Worm (Caenorhabditis elegans) whole organism, L1 larva: ENCODE data around the gene Y113G7A.13.

Source experiments
- C04F5.9 ChIP-seq: sonication (generic microtip); optimal IDR thresholded peaks from 2 replicates; lab custom pipeline; 2016; ENCODE audit warnings: missing genetic modification characterization, missing compliant biosample characterization
- C16A3.4 ChIP-seq: fragments of 150-350 bp; optimal IDR thresholded peaks from 2 replicates; lab custom pipeline; 2014; ENCODE audit warnings: missing biosample characterization, missing genetic modification characterization
- F16B12.6 ChIP-seq: fragments of 150-350 bp; optimal IDR thresholded peaks from 2 replicates; lab custom pipeline; 2014; ENCODE audit warnings: missing biosample characterization, missing genetic modification characterization
- aha-1 ChIP-seq: fragments of 150-350 bp; optimal IDR thresholded peaks from 2 replicates; lab custom pipeline; 2014; ENCODE audit warnings: missing biosample characterization, missing genetic modification characterization
- alr-1 ChIP-seq: fragments of 200-800 bp; sonication (Bioruptor generic); optimal IDR thresholded peaks from 2 replicates; lab custom pipeline; 2018; ENCODE audit warnings: borderline replicate concordance, mild to moderate bottlenecking, missing genetic modification characterization, missing compliant biosample characterization
- ceh-88 ChIP-seq: fragments of 200-800 bp; sonication (Bioruptor generic); IDR thresholded peaks from 2 replicates; pipeline ENCODE4 v1.3.6; 2022; ENCODE audit warnings: missing genetic modification characterization, missing compliant biosample characterization
- ces-1 ChIP-seq: fragments of 150-350 bp; optimal IDR thresholded peaks from 2 replicates; lab custom pipeline; 2014; ENCODE audit warnings: missing biosample characterization, missing genetic modification reagents, missing genetic modification characterization
- efl-1 ChIP-seq, 4 experiments: fragments of 150-350 bp; optimal IDR thresholded peaks in 3 of 4; peaks in 1 of 4; 1 replicate in 1 of 4; 2 replicates in 3 of 4; lab custom pipeline; 2014; ENCODE audit warnings: missing biosample characterization in 2 of 4, missing genetic modification characterization in 2 of 4, missing genetic modification reagents in 2 of 4
- elt-2 ChIP-seq: sonication (generic microtip); optimal IDR thresholded peaks from 2 replicates; lab custom pipeline; 2016; ENCODE audit warnings: missing genetic modification characterization, mild to moderate bottlenecking, inconsistent platforms, missing compliant biosample characterization, missing genetic modification reagents
- elt-3 ChIP-seq, 6 experiments: fragments of 150-350 bp in 1 of 6; sonication (generic microtip); optimal IDR thresholded peaks; 2 replicates each; lab custom pipeline; 2017 to 2018; ENCODE audit warnings: missing biosample characterization in 6 of 6, missing genetic modification characterization in 6 of 6, inconsistent platforms in 1 of 6
- fkh-10 ChIP-seq: sonication (generic microtip); optimal IDR thresholded peaks from 2 replicates; lab custom pipeline; 2017; ENCODE audit warnings: missing biosample characterization, missing genetic modification reagents, missing genetic modification characterization
- fkh-4 ChIP-seq: sonication (generic microtip); optimal IDR thresholded peaks from 2 replicates; lab custom pipeline; 2016; ENCODE audit warnings: missing compliant biosample characterization, missing genetic modification characterization, borderline replicate concordance
- fkh-8 ChIP-seq: sonication (generic microtip); optimal IDR thresholded peaks from 2 replicates; lab custom pipeline; 2016; ENCODE audit warnings: mild to moderate bottlenecking, missing genetic modification characterization, missing compliant biosample characterization
- hlh-4 ChIP-seq: sonication (generic microtip); optimal IDR thresholded peaks from 2 replicates; lab custom pipeline; 2016; ENCODE audit warnings: mild to moderate bottlenecking, missing genetic modification characterization, missing compliant biosample characterization
- hpl-2 ChIP-seq: fragments of 150-350 bp; optimal IDR thresholded peaks from 2 replicates; lab custom pipeline; 2014; ENCODE audit warnings: missing biosample characterization, missing genetic modification reagents, missing genetic modification characterization
- irx-1 ChIP-seq: sonication (generic microtip); optimal IDR thresholded peaks from 2 replicates; lab custom pipeline; 2016; ENCODE audit warnings: missing genetic modification characterization, missing compliant biosample characterization
- isw-1 ChIP-seq: fragments of 200-800 bp; sonication (Bioruptor generic); IDR thresholded peaks from 2 replicates; pipeline ENCODE4 v1.3.6; 2022; ENCODE audit warnings: missing genetic modification characterization, missing compliant biosample characterization
- lin-15B ChIP-seq: fragments of 150-350 bp; sonication (generic microtip); optimal IDR thresholded peaks from 3 replicates; lab custom pipeline; 2014; ENCODE audit warnings: missing biosample characterization, missing genetic modification characterization
- lin-35 ChIP-seq, 2 experiments: fragments of 150-350 bp; optimal IDR thresholded peaks; 2 replicates each; lab custom pipeline; 2014; ENCODE audit warnings: missing biosample characterization in 2 of 2, missing genetic modification characterization in 2 of 2, missing genetic modification reagents in 2 of 2
- lin-39 ChIP-seq: fragments of 150-350 bp; optimal IDR thresholded peaks from 2 replicates; lab custom pipeline; 2014; ENCODE audit warnings: missing biosample characterization, missing genetic modification reagents, missing genetic modification characterization
- mef-2 ChIP-seq: fragments of 150-350 bp; optimal IDR thresholded peaks from 2 replicates; lab custom pipeline; 2014; ENCODE audit warnings: missing biosample characterization, missing genetic modification characterization
- nhr-47 ChIP-seq: sonication (generic microtip); optimal IDR thresholded peaks from 2 replicates; lab custom pipeline; 2016; ENCODE audit warnings: mild to moderate bottlenecking, missing genetic modification characterization, moderate library complexity, missing compliant biosample characterization
- nhr-76 ChIP-seq: sonication (generic microtip); optimal IDR thresholded peaks from 2 replicates; lab custom pipeline; 2017; ENCODE audit warnings: missing biosample characterization, missing genetic modification characterization
- nhr-85 ChIP-seq: sonication (generic microtip); peaks from one replicate; lab custom pipeline; 2016; ENCODE audit warnings: missing genetic modification characterization, inconsistent platforms, missing compliant biosample characterization
- pag-3 ChIP-seq: sonication (generic microtip); optimal IDR thresholded peaks from 2 replicates; lab custom pipeline; 2017; ENCODE audit warnings: missing genetic modification characterization, mild to moderate bottlenecking, missing compliant biosample characterization, antibody characterized with exemption, borderline replicate concordance; ENCODE audit not compliant: insufficient read depth
- pax-3 ChIP-seq: fragments of 200-800 bp; sonication (Bioruptor generic); optimal IDR thresholded peaks from 2 replicates; lab custom pipeline; 2018; ENCODE audit warnings: mild to moderate bottlenecking, missing genetic modification characterization, moderate library complexity, missing compliant biosample characterization
- pqm-1 ChIP-seq: sonication (generic microtip); optimal IDR thresholded peaks from 3 replicates; lab custom pipeline; 2017; ENCODE audit warnings: missing biosample characterization, missing genetic modification characterization
- skn-1 ChIP-seq: fragments of 150-350 bp; optimal IDR thresholded peaks from 2 replicates; lab custom pipeline; 2014; ENCODE audit warnings: missing biosample characterization, missing genetic modification characterization
- snpc-4 ChIP-seq: fragments of 150-350 bp; optimal IDR thresholded peaks from 2 replicates; lab custom pipeline; 2014; ENCODE audit warnings: missing biosample characterization, missing genetic modification characterization
- sup-37 ChIP-seq: fragments of 200-800 bp; sonication (Bioruptor generic); optimal IDR thresholded peaks from 2 replicates; lab custom pipeline; 2018; ENCODE audit warnings: mild to moderate bottlenecking, missing genetic modification characterization, missing compliant biosample characterization
- swsn-7 ChIP-seq: sonication (generic microtip); optimal IDR thresholded peaks from 2 replicates; lab custom pipeline; 2016; ENCODE audit warnings: missing genetic modification characterization, missing compliant biosample characterization
- unc-130 ChIP-seq: fragments of 150-350 bp; optimal IDR thresholded peaks from 2 replicates; lab custom pipeline; 2017; ENCODE audit warnings: missing biosample characterization, missing genetic modification characterization, inconsistent platforms
- unc-86 ChIP-seq: sonication (generic microtip); optimal IDR thresholded peaks from 2 replicates; lab custom pipeline; 2016; ENCODE audit warnings: missing genetic modification characterization, missing compliant biosample characterization
- vab-15 ChIP-seq: sonication (generic microtip); optimal IDR thresholded peaks from 2 replicates; lab custom pipeline; 2017; ENCODE audit warnings: missing genotype, mild to moderate bottlenecking, missing genetic modification characterization, missing compliant biosample characterization
- xbp-1 ChIP-seq: sonication (generic microtip); optimal IDR thresholded peaks from 2 replicates; lab custom pipeline; 2016; ENCODE audit warnings: missing genetic modification characterization, missing compliant biosample characterization

Y113G7A.13 gene

DNA sequence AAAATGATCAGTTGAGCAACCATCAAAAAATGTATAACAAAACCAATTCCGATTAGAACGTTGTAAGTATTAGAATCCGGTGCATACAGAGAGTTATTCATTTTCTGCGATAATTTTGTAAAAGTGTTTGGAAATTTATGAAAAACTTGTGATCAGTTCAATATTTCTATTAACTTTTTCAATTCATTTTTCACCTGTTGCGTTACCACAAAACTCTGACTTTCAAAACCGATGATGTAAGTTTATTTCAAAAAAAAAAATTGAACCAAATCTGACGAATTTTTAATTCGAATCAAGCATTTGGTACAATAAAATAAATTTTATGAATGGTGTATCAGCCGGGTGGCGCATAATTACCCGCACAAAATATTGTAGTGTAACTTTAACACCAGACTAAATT, 38.6 kb downstream of the Y113G7A.13 start, which contains the start of gene srz-16:
Gene srz-16, minus strand, starts transcription at position 101 of the 400 bp plus-strand sequence.
- TF ChIP-seq sup-37 (GFP tag; lab: Kevin White, UChicago) (no peak), isw-1 (no peak), ces-1 (GFP tag; lab: Kevin White, UChicago) (no peak), vab-15 (tag; lab: Kevin White, UChicago) (no peak), pag-3 (tag; lab: Kevin White, UChicago) (no peak)
- TF ChIP-seq, all 84 proteins: peak for 0

DNA sequence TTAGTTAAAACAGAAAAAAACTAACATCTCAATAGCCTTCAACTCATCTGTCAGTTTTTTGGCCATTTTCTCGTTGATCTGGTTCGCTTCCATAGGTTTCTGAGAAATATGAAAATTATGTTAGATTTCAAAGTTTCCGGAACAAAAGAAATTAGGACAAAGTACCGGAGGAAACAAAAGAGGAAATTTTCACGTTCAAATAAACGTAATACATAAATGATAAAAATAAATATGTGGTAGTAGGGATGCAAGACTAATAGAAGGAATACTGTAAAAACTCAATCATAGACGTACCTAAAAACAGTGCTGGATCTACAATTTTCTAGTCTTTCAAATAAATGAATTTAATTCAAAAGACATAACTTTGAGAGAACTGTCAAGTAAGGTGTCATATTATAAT, 40.8 kb downstream of the Y113G7A.13 start, which contains the start of gene fbxa-116:
Gene fbxa-116, minus strand, starts transcription at position 101 of the 400 bp plus-strand sequence.
- TF ChIP-seq unc-130 = no peak
- TF ChIP-seq elt-3 (tag; optimal IDR thresholded peaks at IDR 0.05; lab: Kevin White, UChicago) = no peak
- TF ChIP-seq fkh-8 = no peak
- no peak for TF ChIP-seq mef-2 (tag; lab: Kevin White, UChicago)
- TF ChIP-seq C16A3.4 (tag; lab: Kevin White, UChicago) = no peak
- no peak for TF ChIP-seq xbp-1 (tag; lab: Kevin White, UChicago)
- TF ChIP-seq C04F5.9 (tag; lab: Kevin White, UChicago) = no peak
- TF ChIP-seq nhr-76 (tag; lab: Kevin White, UChicago) = no peak
- TF ChIP-seq elt-2 (tag; lab: Kevin White, UChicago) = no peak
- TF ChIP-seq, all 84 proteins: peak for 0

DNA sequence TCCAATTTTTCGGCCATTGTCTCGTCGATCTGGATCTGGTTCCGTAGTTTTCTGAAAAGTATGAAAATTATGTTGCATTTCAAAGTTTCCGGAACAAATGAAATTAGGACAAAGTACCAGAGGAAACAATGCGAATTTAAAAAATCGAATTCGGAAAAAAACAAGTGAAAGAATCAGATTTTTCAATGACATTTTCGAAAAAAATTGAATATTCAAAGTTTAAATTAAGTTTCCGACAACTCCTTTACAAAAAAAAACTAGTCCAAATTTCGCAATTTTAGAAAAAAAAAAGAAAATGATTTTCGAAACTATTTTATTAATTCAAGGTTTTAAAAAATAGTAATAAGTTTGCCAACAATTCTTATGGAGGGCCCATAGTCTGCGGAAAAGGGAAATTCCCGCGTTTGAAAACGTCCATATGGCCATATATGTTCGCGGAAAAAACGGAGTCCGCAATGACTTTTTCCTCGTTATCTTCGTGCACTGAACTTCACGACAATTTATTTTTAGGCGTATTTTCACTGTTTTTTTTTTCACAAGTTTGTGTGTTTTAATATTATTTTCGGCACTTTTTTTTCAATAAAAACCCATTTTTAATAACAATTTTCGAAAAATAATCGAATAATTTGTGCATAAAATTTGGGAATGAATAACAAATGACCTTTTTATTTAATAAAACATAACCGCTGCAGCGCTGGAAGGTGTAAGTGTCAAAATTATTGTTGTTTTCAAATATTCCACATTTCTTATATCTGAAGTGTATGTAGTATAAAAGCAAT, 44.3 kb downstream of the Y113G7A.13 start, which contains the start of the genes fbxa-115 and Y113G7B.27:
Gene fbxa-115, minus strand, starts transcription at position 51 of the 779 bp plus-strand sequence.
Gene Y113G7B.27, plus strand, starts transcription at position 729 of the 779 bp plus-strand sequence.
- TF ChIP-seq efl-1 (optimal IDR thresholded peaks at IDR 0.05; lab: Kevin White, UChicago) (no peak), efl-1 (GFP tag; optimal IDR thresholded peaks at IDR 0.05 in 1 of 2; lab: Kevin White, UChicago) (peak in 1 of 2 experiments; percentile 41), fkh-4 (tag; lab: Kevin White, UChicago) (no peak)
- TF ChIP-seq, all 84 proteins: peak for 1

DNA sequence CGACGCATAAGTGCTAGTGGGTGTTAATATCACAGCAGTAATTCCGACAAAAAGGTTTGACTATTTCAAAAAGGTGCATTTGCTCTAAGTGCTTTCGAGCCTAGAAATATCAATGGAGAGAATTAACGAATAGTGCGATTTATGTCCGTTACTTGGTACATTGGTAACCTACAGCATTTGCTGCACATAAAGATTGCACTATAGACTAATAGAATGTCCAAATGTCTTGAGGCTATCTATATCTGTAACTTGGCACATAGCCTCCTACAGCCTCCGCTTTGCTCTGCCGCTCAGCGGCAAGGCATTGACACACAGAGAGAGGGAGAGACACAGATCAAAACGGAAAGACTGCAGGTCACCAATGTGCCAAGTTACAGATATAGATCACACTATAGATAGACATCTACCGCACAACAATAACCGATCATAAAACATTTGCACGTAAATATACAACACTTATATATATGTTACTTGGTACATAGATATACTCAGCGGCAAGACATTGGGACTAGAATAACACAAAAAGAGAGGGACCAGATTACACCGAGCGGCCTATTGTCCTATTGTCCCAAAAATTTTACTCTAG, 47.5 kb downstream of the Y113G7A.13 start, which contains the start of the genes srh-217 and Y113G7B.28:
Gene srh-217, minus strand, starts transcription at position 101 of the 586 bp plus-strand sequence.
Gene Y113G7B.28, plus strand, starts transcription at position 536 of the 586 bp plus-strand sequence.
- TF ChIP-seq lin-35 (GFP tag; optimal IDR thresholded peaks at IDR 0.05; lab: Kevin White, UChicago) (no peak), efl-1 (optimal IDR thresholded peaks at IDR 0.05; lab: Kevin White, UChicago) (no peak), efl-1 (GFP tag; optimal IDR thresholded peaks at IDR 0.05 in 1 of 2; lab: Kevin White, UChicago) (peak in 1 of 2 experiments; percentile 57), hlh-4 (tag; lab: Kevin White, UChicago) (no peak)

DNA sequence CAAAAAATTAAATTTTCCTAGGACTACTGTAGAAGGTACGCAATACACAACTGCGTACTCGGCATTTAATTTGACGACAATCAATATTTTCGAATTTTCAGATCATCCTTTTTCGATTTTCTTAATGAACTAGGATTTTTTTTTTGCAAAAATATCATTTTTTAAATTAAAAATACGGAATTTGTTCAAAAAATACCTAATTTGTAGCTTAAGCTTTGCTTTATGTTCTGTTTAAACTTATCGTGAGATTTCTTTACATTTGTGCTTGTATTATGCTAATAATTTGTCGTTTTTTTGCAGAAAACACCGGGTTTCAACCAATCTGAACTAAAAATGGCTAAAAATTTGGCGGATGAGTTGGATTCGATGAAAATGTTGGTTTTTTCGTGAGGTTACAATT, 48.7 kb downstream of the Y113G7A.13 start, which contains the start of gene ftr-1:
Gene ftr-1, plus strand, starts transcription at position 301 of the 400 bp plus-strand sequence.
- no peak for TF ChIP-seq efl-1 (optimal IDR thresholded peaks at IDR 0.05; lab: Kevin White, UChicago)
- TF ChIP-seq efl-1 (GFP tag; optimal IDR thresholded peaks at IDR 0.05 in 1 of 2; lab: Kevin White, UChicago) = peak in 1 of 2 experiments; percentile 32
- no peak for TF ChIP-seq aha-1 (tag; lab: Kevin White, UChicago)
- TF ChIP-seq, all 84 proteins: peak for 1

DNA sequence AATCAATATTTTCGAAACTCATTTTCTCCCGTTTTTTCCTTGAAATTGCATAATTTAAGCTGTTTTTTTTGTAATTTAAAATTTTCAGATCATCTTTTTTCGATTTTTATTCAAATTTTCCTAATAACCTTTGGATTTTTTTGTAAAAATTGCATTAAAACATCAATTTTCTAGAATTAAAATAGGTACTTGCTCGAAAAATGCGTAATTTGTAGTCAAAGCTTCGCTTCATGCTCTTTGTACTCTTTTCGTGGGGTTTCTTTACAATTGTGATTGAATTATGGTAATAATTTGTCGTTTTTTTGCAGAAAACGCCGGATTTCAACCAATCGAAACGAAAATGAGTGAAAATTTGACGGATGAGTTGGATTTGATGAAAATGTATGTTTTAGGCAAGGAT, 51.0 kb downstream of the Y113G7A.13 start, which contains the start of gene fog-2:
Gene fog-2, plus strand, starts transcription at position 301 of the 400 bp plus-strand sequence.
- TF ChIP-seq skn-1 (tag; lab: Kevin White, UChicago) (no peak), ces-1 (GFP tag; lab: Kevin White, UChicago) (no peak), irx-1 (tag; lab: Kevin White, UChicago) (no peak), hpl-2 (GFP tag; lab: Kevin White, UChicago) (no peak), F16B12.6 (no peak), swsn-7 (tag; lab: Kevin White, UChicago) (no peak), C16A3.4 (tag; lab: Kevin White, UChicago) (no peak), ceh-88 (GFP tag; lab: Robert Waterston, UW) (no peak), nhr-47 (no peak), fkh-8 (no peak), alr-1 (tag; lab: Kevin White, UChicago) (no peak), pax-3 (tag; lab: Kevin White, UChicago) (no peak), fkh-10 (no peak), unc-86 (no peak), pqm-1 (tag; lab: Kevin White, UChicago) (no peak), lin-39 (no peak), snpc-4 (tag; lab: Kevin White, UChicago) (no peak), nhr-85 (tag; lab: Kevin White, UChicago) (no peak), lin-15B (tag; lab: Kevin White, UChicago) (no peak)
